Fruit fly (Drosophila melanogaster) whole organism, adult: Measurements from ENCODE around the gene CG14322.

ENCODE experiments used
- CG11617 ChIP-seq: fragments of 200-800 bp; sonication (Bioruptor generic); optimal IDR thresholded peaks from 2 replicates; lab custom pipeline; 2017; ENCODE audit warnings: mild to moderate bottlenecking, missing biosample characterization, missing genetic modification reagents, missing genetic modification characterization
- CG12768 ChIP-seq: fragments of 200-800 bp; sonication (Bioruptor generic); optimal IDR thresholded peaks from 2 replicates; lab custom pipeline; 2017; ENCODE audit warnings: missing biosample characterization, missing genetic modification characterization, mild to moderate bottlenecking, moderate library complexity, missing genetic modification reagents
- CG14711 ChIP-seq: fragments of 200-800 bp; sonication (Bioruptor generic); optimal IDR thresholded peaks from 2 replicates; lab custom pipeline; 2018; ENCODE audit warnings: missing biosample characterization, mild to moderate bottlenecking, missing genetic modification characterization, moderate library complexity
- CG1620 ChIP-seq: fragments of 200-800 bp; sonication (Bioruptor generic); optimal IDR thresholded peaks from 2 replicates; lab custom pipeline; 2016; ENCODE audit warnings: missing biosample characterization, missing genetic modification characterization
- CG33017 ChIP-seq: fragments of 200-800 bp; sonication (Bioruptor generic); optimal IDR thresholded peaks from 2 replicates; lab custom pipeline; 2018; ENCODE audit warnings: missing biosample characterization, mild to moderate bottlenecking, missing genetic modification characterization, moderate library complexity
- CG5204 ChIP-seq: fragments of 200-800 bp; sonication (Bioruptor generic); optimal IDR thresholded peaks from 2 replicates; lab custom pipeline; 2016; ENCODE audit warnings: missing biosample characterization, missing genetic modification characterization
- CG7045 ChIP-seq: fragments of 200-800 bp; sonication (Bioruptor generic); optimal IDR thresholded peaks from 2 replicates; lab custom pipeline; 2017; ENCODE audit warnings: missing biosample characterization, mild to moderate bottlenecking, missing genetic modification characterization
- CG7101 ChIP-seq: fragments of 200-800 bp; sonication (Bioruptor generic); optimal IDR thresholded peaks from 2 replicates; lab custom pipeline; 2018; ENCODE audit warnings: missing biosample characterization, mild to moderate bottlenecking, missing genetic modification characterization, moderate library complexity
- Clk ChIP-seq: fragments of 200-800 bp; sonication (Bioruptor generic); optimal IDR thresholded peaks from 2 replicates; lab custom pipeline; 2017; ENCODE audit warnings: missing biosample characterization, missing genetic modification characterization
- Crg-1 ChIP-seq: fragments of 200-800 bp; sonication (Bioruptor generic); optimal IDR thresholded peaks from 2 replicates; lab custom pipeline; 2016; ENCODE audit warnings: missing biosample characterization, missing genetic modification characterization
- Hr96 ChIP-seq: fragments of 200-800 bp; sonication (Bioruptor generic); optimal IDR thresholded peaks from 2 replicates; lab custom pipeline; 2016; ENCODE audit warnings: missing biosample characterization, missing genetic modification characterization
- Mnt ChIP-seq: fragments of 200-800 bp; sonication (Bioruptor generic); optimal IDR thresholded peaks from 2 replicates; lab custom pipeline; 2016; ENCODE audit warnings: missing biosample characterization, mild to moderate bottlenecking, missing genetic modification characterization
- bab1 ChIP-seq: fragments of 200-800 bp; sonication (Bioruptor generic); optimal IDR thresholded peaks from 3 replicates; lab custom pipeline; 2019; ENCODE audit warnings: missing biosample characterization, mild to moderate bottlenecking, missing genetic modification characterization, moderate library complexity
- cic ChIP-seq: fragments of 200-800 bp; sonication (Bioruptor generic); optimal IDR thresholded peaks from 2 replicates; lab custom pipeline; 2017; ENCODE audit warnings: missing biosample characterization, mild to moderate bottlenecking, missing genetic modification characterization, moderate library complexity
- cnc ChIP-seq, 2 experiments: fragments of >200 bp; optimal IDR thresholded peaks; 2 replicates each; lab custom pipeline; 2017
- kay ChIP-seq: fragments of 200-800 bp; sonication (Bioruptor generic); peaks from one replicate; lab custom pipeline; 2016; ENCODE audit warnings: missing biosample characterization, missing genetic modification characterization, borderline replicate concordance
- ovo ChIP-seq: fragments of 200-800 bp; sonication (Bioruptor generic); optimal IDR thresholded peaks from 2 replicates; lab custom pipeline; 2016; ENCODE audit warnings: missing biosample characterization, missing genetic modification characterization
- pad ChIP-seq: fragments of 200-800 bp; sonication (Bioruptor generic); optimal IDR thresholded peaks from 3 replicates; lab custom pipeline; 2017; ENCODE audit warnings: missing biosample characterization, missing genetic modification characterization, mild to moderate bottlenecking, moderate library complexity, missing genetic modification reagents
- tj ChIP-seq: fragments of 200-800 bp; sonication (Bioruptor generic); optimal IDR thresholded peaks from 3 replicates; lab custom pipeline; 2017; ENCODE audit warnings: missing biosample characterization, mild to moderate bottlenecking, missing genetic modification characterization, moderate library complexity
- toe ChIP-seq: fragments of 200-800 bp; sonication (Bioruptor generic); optimal IDR thresholded peaks from 2 replicates; lab custom pipeline; 2016; ENCODE audit warnings: missing biosample characterization, missing genetic modification characterization

Gene CG14322

dm6 chr3R:17615746-17616145 lies 31.7 kb upstream of the CG14322 start:
- TF ChIP-seq CG12768 (GFP tag; lab: Kevin White, UChicago), result peak; percentile 54
- peak; percentile 88 for TF ChIP-seq kay (GFP tag; lab: Kevin White, UChicago)
- no peak for TF ChIP-seq toe (GFP tag; lab: Kevin White, UChicago)

- TF ChIP-seq pad, result no peak
- TF ChIP-seq cic (GFP tag; lab: Kevin White, UChicago), result no peak
- no peak for TF ChIP-seq cnc (optimal IDR thresholded peaks at IDR 0.05; lab: Kevin White, UChicago)
- peak; percentile 38 for TF ChIP-seq bab1 (GFP tag; lab: Kevin White, UChicago)
Observed at dm6 chr3R:17616541-17616940, 30.9 kb upstream of the CG14322 start.

DNA sequence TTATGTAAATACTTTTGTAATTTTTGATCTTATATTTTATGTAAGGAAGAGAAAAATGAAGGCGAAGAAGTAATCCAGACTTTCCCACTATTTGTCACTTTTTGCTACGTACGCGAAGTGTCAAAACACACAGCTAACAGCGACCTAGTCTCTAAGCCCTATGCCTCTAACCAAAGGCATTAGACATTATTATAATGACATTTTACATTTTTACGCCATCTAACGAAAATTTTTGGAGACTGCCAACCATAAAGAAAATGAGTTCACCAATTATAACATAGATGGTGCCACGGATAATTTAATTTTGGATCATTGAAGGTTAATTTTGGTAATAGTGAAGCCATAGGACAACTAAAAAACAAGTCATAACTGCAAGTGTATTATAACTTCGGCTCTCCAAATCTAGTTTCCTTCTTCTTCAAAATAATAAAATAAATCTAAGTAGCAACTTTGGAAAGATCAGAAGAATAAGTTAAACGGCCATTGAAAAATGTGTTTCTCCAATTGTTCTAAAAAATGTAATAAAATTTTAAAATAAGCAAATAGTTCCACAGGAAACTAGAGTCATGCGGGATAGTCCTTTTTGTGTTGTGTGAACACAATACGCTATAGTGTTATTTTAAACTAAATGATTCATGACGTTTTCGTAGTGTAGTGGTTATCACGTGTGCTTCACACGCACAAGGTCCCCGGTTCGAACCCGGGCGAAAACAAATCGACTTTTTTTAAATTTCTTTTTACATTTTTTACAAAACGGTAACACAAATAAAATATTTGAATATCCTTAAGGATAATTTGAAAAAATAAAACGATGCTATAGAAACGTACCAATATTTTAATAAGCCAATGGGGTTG lies 30.1 kb upstream of the CG14322 start:
- TF ChIP-seq CG7101 (tag; lab: Kevin White, UChicago), result no peak
- TF ChIP-seq CG1620 (GFP tag; lab: Kevin White, UChicago), result peak; percentile 15
- TF ChIP-seq Clk (GFP tag; lab: Kevin White, UChicago), result no peak
- peak; percentile 49 for TF ChIP-seq CG5204 (GFP tag; lab: Kevin White, UChicago)
- TF ChIP-seq CG14711 (tag; lab: Kevin White, UChicago), result no peak
- TF ChIP-seq CG11617 (GFP tag; lab: Kevin White, UChicago), result no peak
- peak; percentile 9 for TF ChIP-seq CG12768 (GFP tag; lab: Kevin White, UChicago)
- no peak for TF ChIP-seq CG33017 (tag; lab: Kevin White, UChicago)
- TF ChIP-seq toe (GFP tag; lab: Kevin White, UChicago), result peak; percentile 22
- TF ChIP-seq Hr96 (GFP tag; lab: Kevin White, UChicago), result peak; percentile 26
- TF ChIP-seq Crg-1 (GFP tag; lab: Kevin White, UChicago), result peak; percentile 1
- peak; percentile 55 for TF ChIP-seq kay (GFP tag; lab: Kevin White, UChicago)

- TF ChIP-seq pad, result no peak
- TF ChIP-seq CG11617 (GFP tag; lab: Kevin White, UChicago), result no peak
- no peak for TF ChIP-seq kay (GFP tag; lab: Kevin White, UChicago)
- no peak for TF ChIP-seq CG7101 (tag; lab: Kevin White, UChicago)
- no peak for TF ChIP-seq tj
- no peak for TF ChIP-seq CG5204 (GFP tag; lab: Kevin White, UChicago)
- no peak for TF ChIP-seq Clk (GFP tag; lab: Kevin White, UChicago)
- TF ChIP-seq toe (GFP tag; lab: Kevin White, UChicago), result no peak
- no peak for TF ChIP-seq cic (GFP tag; lab: Kevin White, UChicago)
- no peak for TF ChIP-seq CG12768 (GFP tag; lab: Kevin White, UChicago)
- no peak for TF ChIP-seq Hr96 (GFP tag; lab: Kevin White, UChicago)
- no peak for TF ChIP-seq CG33017 (tag; lab: Kevin White, UChicago)
- no peak for TF ChIP-seq ovo (GFP tag; lab: Kevin White, UChicago)
- TF ChIP-seq Crg-1 (GFP tag; lab: Kevin White, UChicago), result no peak
- TF ChIP-seq Mnt (GFP tag; lab: Kevin White, UChicago), result no peak
Observed at dm6 chr3R:17617976-17618308, 29.5 kb upstream of the CG14322 start.

DNA sequence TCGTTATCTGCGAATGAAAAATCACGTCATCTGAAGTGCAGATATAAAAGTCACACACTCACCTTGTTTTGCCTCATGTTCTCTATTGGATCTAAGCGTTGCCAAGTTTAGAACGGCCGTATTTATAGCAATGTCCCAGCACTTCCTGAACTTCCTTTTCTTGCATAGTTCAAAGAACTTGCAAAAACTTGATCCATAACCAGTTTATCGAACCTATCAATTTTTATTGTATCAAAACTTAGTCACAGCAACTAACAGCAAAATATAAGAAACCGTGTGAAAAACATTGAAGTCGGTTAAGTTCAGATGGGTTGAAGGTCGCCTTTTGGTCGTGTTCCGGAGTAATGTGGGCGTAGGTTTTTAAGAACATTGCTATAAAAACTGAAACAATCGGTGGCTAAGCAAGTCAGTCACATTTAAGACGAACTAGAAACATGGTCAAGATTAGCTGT lies 28.8 kb upstream of the CG14322 start, which contains the start of the genes CG14324 and CG14326:
Gene CG14324, minus strand, starts transcription at position 101 of the 452 bp plus-strand sequence.
Gene CG14326, plus strand, starts transcription at position 402 of the 452 bp plus-strand sequence.
- no peak for TF ChIP-seq CG7101 (tag; lab: Kevin White, UChicago)

DNA sequence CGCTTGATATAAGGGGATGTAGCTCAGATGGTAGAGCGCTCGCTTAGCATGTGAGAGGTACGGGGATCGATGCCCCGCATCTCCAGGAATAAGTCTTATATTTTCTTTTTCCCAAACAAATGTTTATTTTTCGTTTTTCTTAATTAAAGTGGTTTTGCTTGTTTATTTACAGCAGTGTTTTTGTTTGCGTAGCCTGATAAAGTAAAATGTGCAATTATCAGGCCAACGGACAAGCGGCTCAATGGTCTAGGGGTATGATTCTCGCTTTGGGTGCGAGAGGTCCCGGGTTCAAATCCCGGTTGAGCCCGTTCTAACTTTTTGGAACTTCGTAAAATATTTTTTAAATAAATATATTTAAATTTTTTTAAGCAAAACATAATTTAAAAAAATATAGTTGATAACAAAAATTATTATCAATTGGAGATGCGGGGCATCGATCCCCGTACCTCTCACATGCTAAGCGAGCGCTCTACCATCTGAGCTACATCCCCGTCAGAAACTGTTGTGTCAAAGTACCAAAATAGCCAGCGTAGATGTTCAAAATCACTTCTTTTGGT lies 27.7 kb upstream of the CG14322 start:
- TF ChIP-seq pad, result no peak
- peak; percentile 30 for TF ChIP-seq CG12768 (GFP tag; lab: Kevin White, UChicago)
- TF ChIP-seq CG7045 (GFP tag; lab: Kevin White, UChicago), result no peak
- no peak for TF ChIP-seq CG7101 (tag; lab: Kevin White, UChicago)
- no peak for TF ChIP-seq Crg-1 (GFP tag; lab: Kevin White, UChicago)
- no peak for TF ChIP-seq CG11617 (GFP tag; lab: Kevin White, UChicago)
- TF ChIP-seq CG14711 (tag; lab: Kevin White, UChicago), result no peak
- no peak for TF ChIP-seq cic (GFP tag; lab: Kevin White, UChicago)
- TF ChIP-seq CG33017 (tag; lab: Kevin White, UChicago), result peak; percentile 22
- TF ChIP-seq Hr96 (GFP tag; lab: Kevin White, UChicago), result no peak
- no peak for TF ChIP-seq CG1620 (GFP tag; lab: Kevin White, UChicago)
- no peak for TF ChIP-seq Clk (GFP tag; lab: Kevin White, UChicago)
- TF ChIP-seq CG5204 (GFP tag; lab: Kevin White, UChicago), result no peak
- TF ChIP-seq Mnt (GFP tag; lab: Kevin White, UChicago), result peak; percentile 6
- peak; percentile 5 for TF ChIP-seq ovo (GFP tag; lab: Kevin White, UChicago)
- peak; percentile 74 for TF ChIP-seq bab1 (GFP tag; lab: Kevin White, UChicago)
